Worm (Caenorhabditis elegans): ENCODE results near the gene K06H7.8.

The K06H7.8 gene

DNA sequence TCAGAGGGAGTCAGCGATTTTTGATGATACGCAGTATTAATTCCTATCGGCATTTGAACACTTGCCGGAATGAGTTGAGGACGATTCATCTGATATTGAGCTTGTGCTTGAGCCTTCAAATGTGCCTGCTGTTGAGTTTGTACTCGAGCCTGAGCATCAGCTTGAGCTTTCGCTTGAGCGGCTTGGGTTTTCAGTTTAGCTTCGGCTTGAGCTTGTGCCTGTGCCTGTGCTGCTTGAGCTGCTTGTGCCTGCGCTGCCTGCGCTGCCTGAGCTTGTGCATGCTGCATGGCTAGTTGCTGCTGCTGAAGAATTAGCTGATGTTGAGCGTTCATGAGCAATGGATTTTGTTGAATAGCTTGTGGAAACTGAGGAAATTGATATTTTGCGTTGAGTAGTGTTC lies 17.9 kb upstream of the K06H7.8 start:
- TF ChIP-seq F13H6.1 (tag; optimal IDR thresholded peaks at IDR 0.05) = no peak
- TF ChIP-seq ceh-6 (GFP tag; optimal IDR thresholded peaks at IDR 0.05) = no peak
- no peak for TF ChIP-seq sox-2 (GFP tag; IDR thresholded peaks at IDR 0.05)
- no peak for TF ChIP-seq unc-3 (GFP tag; conservative IDR thresholded peaks at IDR 0.05)
- TF ChIP-seq unc-3 (tag; optimal IDR thresholded peaks at IDR 0.05) = no peak
- TF ChIP-seq unc-42 (tag; optimal IDR thresholded peaks at IDR 0.05) = no peak
- no peak for TF ChIP-seq ceh-19 (GFP tag; optimal IDR thresholded peaks at IDR 0.05)
- TF ChIP-seq T23F11.4 (GFP tag; optimal IDR thresholded peaks at IDR 0.05) = no peak
- TF ChIP-seq ets-4 (tag; optimal IDR thresholded peaks at IDR 0.05) = no peak
- no peak for TF ChIP-seq fax-1 (tag; optimal IDR thresholded peaks at IDR 0.05)
- TF ChIP-seq madf-2 (tag; optimal IDR thresholded peaks at IDR 0.05) = no peak
- TF ChIP-seq tbx-2 (tag; optimal IDR thresholded peaks at IDR 0.05) = no peak
- no peak for TF ChIP-seq ceh-34 (tag; optimal IDR thresholded peaks at IDR 0.05)
- TF ChIP-seq pha-2 (tag; optimal IDR thresholded peaks at IDR 0.05) = no peak
- TF ChIP-seq lim-6 (tag; optimal IDR thresholded peaks at IDR 0.05) = no peak
- TF ChIP-seq unc-55 (GFP tag; optimal IDR thresholded peaks at IDR 0.05) = no peak

DNA sequence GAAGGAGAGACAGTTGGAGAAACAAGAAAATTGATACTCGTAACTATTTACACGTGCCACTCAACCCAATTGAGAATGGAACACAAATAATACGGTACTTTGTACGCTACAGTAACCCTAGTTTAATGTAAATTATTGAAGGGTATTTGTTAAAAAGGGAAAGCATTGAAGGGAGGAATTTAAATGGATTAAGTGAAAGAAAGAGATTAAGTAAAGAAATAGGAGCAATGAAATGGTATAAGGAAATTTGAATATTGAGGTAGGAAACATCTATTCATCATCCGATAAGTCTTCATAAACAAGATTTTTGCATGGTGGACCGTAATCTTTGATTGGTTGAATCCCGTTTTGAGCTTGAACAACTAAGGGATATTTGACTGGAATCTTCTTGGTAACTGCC lies 13.3 kb upstream of the K06H7.8 start:
- no peak for TF ChIP-seq sdc-2 (tag; optimal IDR thresholded peaks at IDR 0.05)
- TF ChIP-seq che-1 (tag; optimal IDR thresholded peaks at IDR 0.05) = no peak
- no peak for TF ChIP-seq dve-1 (tag; optimal IDR thresholded peaks at IDR 0.05)
- TF ChIP-seq ceh-9 (tag; optimal IDR thresholded peaks at IDR 0.05) = no peak
- no peak for TF ChIP-seq sox-2 (GFP tag; IDR thresholded peaks at IDR 0.05)
- TF ChIP-seq elt-2 (tag; optimal IDR thresholded peaks at IDR 0.05) = no peak
- no peak for TF ChIP-seq npax-4 (tag; optimal IDR thresholded peaks at IDR 0.05)
- TF ChIP-seq ahr-1 (tag; optimal IDR thresholded peaks at IDR 0.05) = no peak
- TF ChIP-seq F13H6.1 (tag; optimal IDR thresholded peaks at IDR 0.05) = no peak
- TF ChIP-seq ceh-30 (tag; optimal IDR thresholded peaks at IDR 0.05) = no peak
- TF ChIP-seq ceh-24 (tag; optimal IDR thresholded peaks at IDR 0.05) = no peak
- no peak for TF ChIP-seq fkh-6 (tag; optimal IDR thresholded peaks at IDR 0.05)
- no peak for TF ChIP-seq fax-1 (tag; optimal IDR thresholded peaks at IDR 0.05)
- no peak for TF ChIP-seq C38D4.7 (GFP tag; optimal IDR thresholded peaks at IDR 0.05)
- no peak for TF ChIP-seq zip-5 (tag; optimal IDR thresholded peaks at IDR 0.05)
- no peak for TF ChIP-seq pros-1 (tag; optimal IDR thresholded peaks at IDR 0.05)
- TF ChIP-seq syd-9 (tag; optimal IDR thresholded peaks at IDR 0.05) = no peak

DNA sequence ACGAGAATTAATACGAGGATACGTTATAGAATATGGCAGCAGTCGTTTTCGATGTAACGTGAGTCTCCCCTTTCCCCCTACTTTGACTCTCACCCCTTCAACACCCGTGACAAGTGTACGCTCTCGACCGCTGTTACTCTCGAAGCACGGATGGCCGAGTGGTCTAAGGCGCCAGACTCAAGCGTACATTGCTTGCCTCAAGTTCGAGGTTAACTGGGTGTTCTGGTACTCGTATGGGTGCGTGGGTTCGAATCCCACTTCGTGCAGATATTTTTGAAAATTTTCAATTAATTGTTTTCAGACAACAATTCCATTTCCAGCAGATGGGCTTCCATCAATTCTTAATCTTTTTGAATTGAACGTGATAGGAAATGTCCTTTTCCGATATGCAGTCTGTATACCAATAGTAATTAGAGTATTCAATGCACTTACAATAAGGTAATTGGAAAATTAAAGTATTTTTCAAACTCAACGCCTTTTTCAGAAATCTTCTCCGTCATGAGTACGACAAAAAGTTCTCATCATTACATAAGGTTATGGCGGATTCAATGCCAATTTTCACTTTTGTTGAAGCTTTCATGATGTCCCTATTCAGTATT lies 11.5 kb upstream of the K06H7.8 start:
- TF ChIP-seq C08G9.2 (tag; optimal IDR thresholded peaks at IDR 0.05) (peak; percentile 58), K02D7.2 (tag; optimal IDR thresholded peaks at IDR 0.05) (peak; percentile 28), ceh-30 (tag; optimal IDR thresholded peaks at IDR 0.05) (no peak), F13H6.1 (tag; optimal IDR thresholded peaks at IDR 0.05) (no peak), syd-9 (tag; optimal IDR thresholded peaks at IDR 0.05) (peak; percentile 78), elt-2 (tag; optimal IDR thresholded peaks at IDR 0.05) (peak; percentile 70), ceh-18 (tag; optimal IDR thresholded peaks at IDR 0.05) (peak; percentile 57), pag-3 (tag; optimal IDR thresholded peaks at IDR 0.05; ENCODE audit: borderline replicate concordance) (no peak), ama-1 (optimal IDR thresholded peaks at IDR 0.05) (no peak), K09A11.1 (tag; optimal IDR thresholded peaks at IDR 0.05; ENCODE audit: insufficient read depth) (peak; percentile 43), nhr-232 (tag; optimal IDR thresholded peaks at IDR 0.05) (peak; percentile 78), ahr-1 (tag; optimal IDR thresholded peaks at IDR 0.05) (peak; percentile 44), ets-4 (tag; optimal IDR thresholded peaks at IDR 0.05) (no peak), ttx-3 (tag; optimal IDR thresholded peaks at IDR 0.05) (peak; percentile 66), pqm-1 (tag; optimal IDR thresholded peaks at IDR 0.05) (peak; percentile 22), hlh-30 (tag; optimal IDR thresholded peaks at IDR 0.05; ENCODE audit: insufficient read depth) (peak; percentile 65), sox-2 (GFP tag; IDR thresholded peaks at IDR 0.05) (peak; percentile 71), fkh-10 (GFP tag; optimal IDR thresholded peaks at IDR 0.05) (peak; percentile 41), unc-86 (tag; optimal IDR thresholded peaks at IDR 0.05) (peak; percentile 33), ceh-45 (GFP tag; IDR thresholded peaks at IDR 0.05) (peak; percentile 53; the same call in 1 of the 2 replicates), ceh-9 (tag; optimal IDR thresholded peaks at IDR 0.05) (no peak), pax-1 (tag; optimal IDR thresholded peaks at IDR 0.05) (no peak), madf-2 (tag; optimal IDR thresholded peaks at IDR 0.05) (peak; percentile 75), ceh-31 (tag; optimal IDR thresholded peaks at IDR 0.05) (peak; percentile 52), rnt-1 (tag; optimal IDR thresholded peaks at IDR 0.05) (peak; percentile 63), ceh-24 (tag; optimal IDR thresholded peaks at IDR 0.05) (peak; percentile 17), ceh-19 (GFP tag; optimal IDR thresholded peaks at IDR 0.05) (peak; percentile 78), che-1 (tag; optimal IDR thresholded peaks at IDR 0.05) (peak; percentile 72), dve-1 (tag; optimal IDR thresholded peaks at IDR 0.05) (peak; percentile 41), nhr-11 (tag; optimal IDR thresholded peaks at IDR 0.05) (no peak), elt-4 (tag; optimal IDR thresholded peaks at IDR 0.05) (no peak)
